Worm (Caenorhabditis elegans) whole organism, L3 larva: ENCODE results near the gene nspd-5.
"Not testable (repeated sequence)": the region's sequence is repeated elsewhere in the genome, so short reads cannot be mapped to it uniquely, and the experiment has no call there.

Source experiments
- R02D3.7 ChIP-seq: fragments of 150-350 bp; optimal IDR thresholded peaks from 2 replicates; lab custom pipeline; 2014; ENCODE audit warnings: missing biosample characterization, missing genetic modification characterization
- ZK546.5 ChIP-seq: sonication (generic microtip); optimal IDR thresholded peaks from 2 replicates; lab custom pipeline; 2017; ENCODE audit warnings: missing biosample characterization, missing genetic modification characterization
- ama-1 ChIP-seq: fragments of 150-350 bp; optimal IDR thresholded peaks from 2 replicates; lab custom pipeline; 2018
- ceh-16 ChIP-seq: sonication (generic microtip); optimal IDR thresholded peaks from 2 replicates; lab custom pipeline; 2017; ENCODE audit warnings: missing biosample characterization, missing genetic modification characterization
- ceh-28 ChIP-seq: fragments of 150-350 bp; optimal IDR thresholded peaks from 2 replicates; lab custom pipeline; 2014; ENCODE audit warnings: missing biosample characterization, missing genetic modification reagents, missing genetic modification characterization
- ceh-9 ChIP-seq: sonication (generic microtip); optimal IDR thresholded peaks from 2 replicates; lab custom pipeline; 2018; ENCODE audit warnings: missing biosample characterization, missing genetic modification characterization
- daf-12 ChIP-seq: fragments of 150-350 bp; optimal IDR thresholded peaks from 2 replicates; lab custom pipeline; 2014; ENCODE audit warnings: missing biosample characterization, missing genetic modification reagents, missing genetic modification characterization
- egl-27 ChIP-seq: sonication (generic microtip); optimal IDR thresholded peaks from 4 replicates; lab custom pipeline; 2017; ENCODE audit warnings: missing biosample characterization, missing genetic modification reagents, missing genetic modification characterization
- egl-5 ChIP-seq: fragments of 150-350 bp; optimal IDR thresholded peaks from 2 replicates; lab custom pipeline; 2017; ENCODE audit warnings: missing biosample characterization, missing genetic modification reagents, missing genetic modification characterization, inconsistent platforms
- elt-2 ChIP-seq: sonication (generic microtip); optimal IDR thresholded peaks from 2 replicates; lab custom pipeline; 2016; ENCODE audit warnings: missing genetic modification reagents, mild to moderate bottlenecking, missing genetic modification characterization, missing compliant biosample characterization
- elt-3 ChIP-seq, 3 experiments: fragments of 150-350 bp in 1 of 3; sonication (generic microtip) in 2 of 3; optimal IDR thresholded peaks; 2 replicates in 2 of 3; 4 replicates in 1 of 3; lab custom pipeline; 2014 to 2017; ENCODE audit warnings: missing biosample characterization in 3 of 3, missing genetic modification characterization in 3 of 3
- fkh-10 ChIP-seq: sonication (generic microtip); optimal IDR thresholded peaks from 2 replicates; lab custom pipeline; 2017; ENCODE audit warnings: missing biosample characterization, missing genetic modification reagents, missing genetic modification characterization
- fkh-2 ChIP-seq: fragments of 150-350 bp; optimal IDR thresholded peaks from 2 replicates; lab custom pipeline; 2014; ENCODE audit warnings: missing biosample characterization, missing genetic modification reagents, missing genetic modification characterization
- fos-1 ChIP-seq: fragments of 150-350 bp; optimal IDR thresholded peaks from 2 replicates; lab custom pipeline; 2014; ENCODE audit warnings: missing biosample characterization, missing genetic modification characterization
- hmg-11 ChIP-seq: sonication (generic microtip); optimal IDR thresholded peaks from 2 replicates; lab custom pipeline; 2016; ENCODE audit warnings: missing genetic modification characterization, missing compliant biosample characterization
- jun-1 ChIP-seq: fragments of 150-350 bp; optimal IDR thresholded peaks from 2 replicates; lab custom pipeline; 2014; ENCODE audit warnings: missing biosample characterization, missing genetic modification reagents, missing genetic modification characterization
- lin-15B ChIP-seq: fragments of 150-350 bp; optimal IDR thresholded peaks from 2 replicates; lab custom pipeline; 2014; ENCODE audit warnings: missing biosample characterization, missing genetic modification characterization
- lin-39 ChIP-seq: fragments of 150-350 bp; optimal IDR thresholded peaks from 2 replicates; lab custom pipeline; 2018; ENCODE audit warnings: missing biosample characterization, missing genetic modification reagents, missing genetic modification characterization
- lsy-12 ChIP-seq: sonication (generic microtip); optimal IDR thresholded peaks from 2 replicates; lab custom pipeline; 2016; ENCODE audit warnings: mild to moderate bottlenecking, missing genetic modification characterization, missing compliant biosample characterization
- mdl-1 ChIP-seq: fragments of 150-350 bp; optimal IDR thresholded peaks from 2 replicates; lab custom pipeline; 2014; ENCODE audit warnings: missing biosample characterization, missing genetic modification characterization
- mml-1 ChIP-seq: fragments of 150-350 bp; sonication (generic microtip); optimal IDR thresholded peaks from 3 replicates; lab custom pipeline; 2014; ENCODE audit warnings: missing biosample characterization, missing genetic modification characterization
- nfya-1 ChIP-seq: sonication (generic microtip); optimal IDR thresholded peaks from 2 replicates; lab custom pipeline; 2017; ENCODE audit warnings: missing genetic modification characterization, mild to moderate bottlenecking, missing compliant biosample characterization, antibody characterized with exemption, moderate library complexity; ENCODE audit not compliant: insufficient read depth
- nhr-12 ChIP-seq: fragments of 150-350 bp; optimal IDR thresholded peaks from 2 replicates; lab custom pipeline; 2014; ENCODE audit warnings: missing biosample characterization, missing genetic modification characterization
- nhr-23 ChIP-seq: fragments of 150-350 bp; optimal IDR thresholded peaks from 2 replicates; lab custom pipeline; 2014; ENCODE audit warnings: missing biosample characterization, missing genetic modification reagents, missing genetic modification characterization
- nhr-237 ChIP-seq: fragments of 150-350 bp; optimal IDR thresholded peaks from 2 replicates; lab custom pipeline; 2014; ENCODE audit warnings: missing biosample characterization, missing genetic modification characterization
- nhr-25 ChIP-seq: sonication (generic microtip); optimal IDR thresholded peaks from 2 replicates; lab custom pipeline; 2017; ENCODE audit warnings: missing biosample characterization, missing genetic modification characterization
- nhr-28 ChIP-seq: fragments of 150-350 bp; optimal IDR thresholded peaks from 2 replicates; lab custom pipeline; 2014; ENCODE audit warnings: missing biosample characterization, missing genetic modification characterization
- nhr-43 ChIP-seq: sonication (generic microtip); optimal IDR thresholded peaks from 2 replicates; lab custom pipeline; 2016; ENCODE audit warnings: mild to moderate bottlenecking, missing genetic modification characterization, missing compliant biosample characterization; ENCODE audit not compliant: poor library complexity, severe bottlenecking
- nhr-67 ChIP-seq: fragments of 150-350 bp; optimal IDR thresholded peaks from 2 replicates; lab custom pipeline; 2014; ENCODE audit warnings: missing biosample characterization, missing genetic modification characterization
- nhr-77 ChIP-seq: fragments of 150-350 bp; optimal IDR thresholded peaks from 2 replicates; lab custom pipeline; 2014; ENCODE audit warnings: missing biosample characterization, missing genetic modification characterization
- pha-4 ChIP-seq: fragments of 150-350 bp; optimal IDR thresholded peaks from 2 replicates; lab custom pipeline; 2014; ENCODE audit warnings: missing biosample characterization, missing genetic modification reagents, missing genetic modification characterization
- pqm-1 ChIP-seq: fragments of 150-350 bp; optimal IDR thresholded peaks from 2 replicates; lab custom pipeline; 2017; ENCODE audit warnings: missing biosample characterization, missing genetic modification characterization, inconsistent platforms
- sea-2 ChIP-seq: fragments of 150-350 bp; sonication (generic microtip); optimal IDR thresholded peaks from 4 replicates; lab custom pipeline; 2014; ENCODE audit warnings: missing biosample characterization, missing genetic modification reagents, missing genetic modification characterization
- skn-1 ChIP-seq: fragments of 150-350 bp; optimal IDR thresholded peaks from 2 replicates; lab custom pipeline; 2014; ENCODE audit warnings: missing biosample characterization, missing genetic modification characterization
- snpc-4 ChIP-seq: fragments of 150-350 bp; optimal IDR thresholded peaks from 2 replicates; lab custom pipeline; 2014; ENCODE audit warnings: missing biosample characterization, missing genetic modification characterization
- tbx-2 ChIP-seq: sonication (generic microtip); optimal IDR thresholded peaks from 2 replicates; lab custom pipeline; 2016; ENCODE audit warnings: mild to moderate bottlenecking, missing genetic modification characterization, missing compliant biosample characterization
- unc-39 ChIP-seq: sonication (generic microtip); optimal IDR thresholded peaks from 4 replicates; lab custom pipeline; 2017; ENCODE audit warnings: missing biosample characterization, missing genetic modification characterization
- unc-62 ChIP-seq: fragments of 150-350 bp; sonication (generic microtip); optimal IDR thresholded peaks from 4 replicates; lab custom pipeline; 2014; ENCODE audit warnings: missing biosample characterization, missing genetic modification reagents, missing genetic modification characterization
- ztf-11 ChIP-seq: fragments of 150-350 bp; optimal IDR thresholded peaks from 2 replicates; lab custom pipeline; 2014; ENCODE audit warnings: missing biosample characterization, missing genetic modification characterization
- ztf-4 ChIP-seq: fragments of 150-350 bp; optimal IDR thresholded peaks from 2 replicates; lab custom pipeline; 2014; ENCODE audit warnings: missing biosample characterization, missing genetic modification characterization

The nspd-5 gene

ce11 chrII:4860260-4860659 lies at the start of gene nspd-5, which contains the start of gene F11G11.4:
TSS of gene nspd-5 (minus strand) at chrII:4860360.
TSS of gene F11G11.4 (plus strand) at chrII:4860594.
- TF ChIP-seq ztf-4; skn-1 (tag; lab: Kevin White, UChicago); nhr-77 (tag; lab: Kevin White, UChicago): not testable (repeated sequence)

- TF ChIP-seq elt-3 (tag; optimal IDR thresholded peaks at IDR 0.05; lab: Kevin White, UChicago) (no peak), tbx-2 (peak; percentile 5), mml-1 (no peak), nhr-23 (tag; lab: Kevin White, UChicago) (peak; percentile 26), daf-12 (tag; lab: Kevin White, UChicago) (no peak), ZK546.5 (tag; lab: Kevin White, UChicago) (no peak), lin-39 (tag; lab: Kevin White, UChicago) (peak; percentile 25), snpc-4 (tag; lab: Kevin White, UChicago) (no peak), elt-2 (tag; lab: Kevin White, UChicago) (peak; percentile 22), nfya-1 (tag; lab: Kevin White, UChicago) (peak; percentile 48), fos-1 (tag; lab: Kevin White, UChicago) (no peak), skn-1 (tag; lab: Kevin White, UChicago) (peak; percentile 93), egl-5 (tag; lab: Kevin White, UChicago) (peak; percentile 88)
Measured at ce11 chrII:4908160-4908559, 48.0 kb upstream of the nspd-5 start.

ce11 chrII:4905883-4906282 lies 45.7 kb upstream of the nspd-5 start:
- no peak for TF ChIP-seq nhr-67 (tag; lab: Kevin White, UChicago)
- TF ChIP-seq nhr-237 = no peak
- no peak for TF ChIP-seq mml-1
- TF ChIP-seq nhr-43 (tag; lab: Kevin White, UChicago) = no peak
- no peak for TF ChIP-seq ama-1
- TF ChIP-seq lin-15B (tag; lab: Kevin White, UChicago) = no peak
- no peak for TF ChIP-seq snpc-4 (tag; lab: Kevin White, UChicago)
- TF ChIP-seq unc-39 = no peak
- no peak for TF ChIP-seq lsy-12 (tag; lab: Kevin White, UChicago)
- no peak for TF ChIP-seq pqm-1 (tag; lab: Kevin White, UChicago)
- TF ChIP-seq mdl-1 (tag; lab: Kevin White, UChicago) = no peak
- TF ChIP-seq ztf-4 = no peak
- TF ChIP-seq fkh-10 (GFP tag; lab: Kevin White, UChicago) = no peak
- no peak for TF ChIP-seq skn-1 (tag; lab: Kevin White, UChicago)
- no peak for TF ChIP-seq nhr-12 (tag; lab: Kevin White, UChicago)
- TF ChIP-seq sea-2 = no peak

ce11 chrII:4905331-4905730 lies 45.2 kb upstream of the nspd-5 start:
- TF ChIP-seq daf-12 (tag; lab: Kevin White, UChicago) = no peak
- TF ChIP-seq pha-4 = no peak

ce11 chrII:4904778-4905177 lies 44.6 kb upstream of the nspd-5 start, which contains the start of gene btbd-10:
TSS of gene btbd-10 (plus strand) at chrII:4905008.
- TF ChIP-seq mml-1 (no peak), elt-2 (tag; lab: Kevin White, UChicago) (peak; percentile 75)

ce11 chrII:4904277-4904676 lies 44.1 kb upstream of the nspd-5 start:
- TF ChIP-seq ceh-9 (tag; lab: Kevin White, UChicago) = no peak
- no peak for TF ChIP-seq nhr-28 (tag; lab: Kevin White, UChicago)
- no peak for TF ChIP-seq sea-2
- TF ChIP-seq mml-1 = no peak
- no peak for TF ChIP-seq tbx-2
- peak; percentile 83 for TF ChIP-seq hmg-11
- no peak for TF ChIP-seq R02D3.7 (tag; lab: Kevin White, UChicago)
- TF ChIP-seq ztf-11 (tag; lab: Kevin White, UChicago) = no peak
- peak; percentile 78 for TF ChIP-seq egl-5 (tag; lab: Kevin White, UChicago)
- TF ChIP-seq ceh-28 (tag; lab: Kevin White, UChicago) = peak; percentile 36
- TF ChIP-seq skn-1 (tag; lab: Kevin White, UChicago) = peak; percentile 70
- TF ChIP-seq jun-1 (tag; lab: Kevin White, UChicago) = peak; percentile 56
- peak; percentile 18 for TF ChIP-seq egl-27 (tag; lab: Kevin White, UChicago)
- peak; percentile 37 for TF ChIP-seq unc-62 (GFP tag; lab: Kevin White, UChicago)
- TF ChIP-seq fkh-10 (GFP tag; lab: Kevin White, UChicago) = peak; percentile 46
- peak; percentile 77 for TF ChIP-seq snpc-4 (tag; lab: Kevin White, UChicago)
- no peak for TF ChIP-seq ceh-16
- no peak for TF ChIP-seq unc-39
- TF ChIP-seq fkh-2 = no peak
- no peak for TF ChIP-seq nhr-43 (tag; lab: Kevin White, UChicago)
- peak; percentile 96 for TF ChIP-seq nfya-1 (tag; lab: Kevin White, UChicago)
- TF ChIP-seq nhr-25 = peak; percentile 79
- TF ChIP-seq elt-3 (tag; optimal IDR thresholded peaks at IDR 0.05; lab: Kevin White, UChicago) = no peak
- peak; percentile 47 for TF ChIP-seq nhr-23 (tag; lab: Kevin White, UChicago)
- peak; percentile 84 for TF ChIP-seq pha-4
- peak; percentile 68 for TF ChIP-seq elt-2 (tag; lab: Kevin White, UChicago)
- TF ChIP-seq lin-15B (tag; lab: Kevin White, UChicago) = peak; percentile 87
- peak; percentile 68 for TF ChIP-seq lin-39 (tag; lab: Kevin White, UChicago)
- peak; percentile 50 for TF ChIP-seq pqm-1 (tag; lab: Kevin White, UChicago)
